Worm (Caenorhabditis elegans): ENCODE results near the gene bath-28.

- TF ChIP-seq snu-23 (GFP tag; optimal IDR thresholded peaks at IDR 0.05) = no peak
- no peak for TF ChIP-seq ets-5 (GFP tag; IDR thresholded peaks at IDR 0.05)
- TF ChIP-seq aha-1 (tag; optimal IDR thresholded peaks at IDR 0.05) = no peak
- TF ChIP-seq skn-1 (tag; optimal IDR thresholded peaks at IDR 0.05) = no peak
- no peak for TF ChIP-seq elt-3 (tag; optimal IDR thresholded peaks at IDR 0.05)
- TF ChIP-seq lsy-2 (tag; optimal IDR thresholded peaks at IDR 0.05) = no peak
- no peak for TF ChIP-seq lin-39 (tag; optimal IDR thresholded peaks at IDR 0.05)
- TF ChIP-seq lin-15B (tag; optimal IDR thresholded peaks at IDR 0.05) = no peak
- TF ChIP-seq nhr-237 (tag; optimal IDR thresholded peaks at IDR 0.05) = no peak
- no peak for TF ChIP-seq efl-1 (optimal IDR thresholded peaks at IDR 0.05)
- no peak for TF ChIP-seq efl-1 (GFP tag; optimal IDR thresholded peaks at IDR 0.05 in 1 of 2)
Measured at ce11 chrII:3310957-3311657, 33.7 kb downstream of the bath-28 start.

Measured in whole organism, L1 larva.